Fruit fly (Drosophila melanogaster) whole organism, embryonic: Measurements from ENCODE around the gene CG2901.
A peak's percentile ranks its signal among the peaks of the same experiment; 100 is the strongest.

ENCODE experiments used
- Aef1 ChIP-seq: fragments of 200-800 bp; sonication (Bioruptor generic); IDR thresholded peaks from 3 replicates; pipeline ENCODE4 v1.3.6; 2022; ENCODE audit warnings: missing biosample characterization, missing genetic modification characterization
- Asciz ChIP-seq: fragments of 200-800 bp; sonication (Bioruptor generic); optimal IDR thresholded peaks from 2 replicates; lab custom pipeline; 2017; ENCODE audit warnings: missing biosample characterization, mild to moderate bottlenecking, missing genetic modification characterization, missing genetic modification reagents
- Atf6 ChIP-seq: fragments of 200-800 bp; sonication (Bioruptor generic); IDR thresholded peaks from 2 replicates; pipeline ENCODE4 v1.3.6; 2022; ENCODE audit warnings: missing biosample characterization, missing genetic modification characterization
- Bgb ChIP-seq: fragments of 200-800 bp; sonication (Bioruptor generic); IDR thresholded peaks from 2 replicates; pipeline ENCODE4 v1.3.6; 2022; ENCODE audit warnings: missing biosample characterization, missing genetic modification characterization; ENCODE audit not compliant: partially characterized antibody
- CG10565 ChIP-seq: fragments of 200-800 bp; sonication (Bioruptor generic); optimal IDR thresholded peaks from 3 replicates; lab custom pipeline; 2016; ENCODE audit warnings: missing biosample characterization, mild to moderate bottlenecking, missing genetic modification characterization
- CG12104 ChIP-seq: fragments of 200-800 bp; sonication (Bioruptor generic); optimal IDR thresholded peaks from 3 replicates; lab custom pipeline; 2016; ENCODE audit warnings: missing biosample characterization, missing genetic modification characterization
- CG12236 ChIP-seq: fragments of 200-800 bp; sonication (Bioruptor generic); optimal IDR thresholded peaks from 2 replicates; lab custom pipeline; 2016; ENCODE audit warnings: missing biosample characterization, missing genetic modification characterization
- CG14441 ChIP-seq: fragments of 200-800 bp; sonication (Bioruptor generic); IDR thresholded peaks from 2 replicates; pipeline ENCODE4 v1.3.6; 2022; ENCODE audit warnings: missing biosample characterization, missing genetic modification characterization
- CG14667 ChIP-seq: fragments of 200-800 bp; sonication (Bioruptor generic); IDR thresholded peaks from 2 replicates; pipeline ENCODE4 v1.3.6; 2022; ENCODE audit warnings: missing biosample characterization, missing genetic modification characterization
- CG1603 ChIP-seq: fragments of 200-800 bp; sonication (Bioruptor generic); optimal IDR thresholded peaks from 2 replicates; lab custom pipeline; 2019; ENCODE audit warnings: missing biosample characterization, mild to moderate bottlenecking, missing genetic modification characterization, moderate library complexity
- CG17385 ChIP-seq: fragments of 200-800 bp; sonication (Bioruptor generic); optimal IDR thresholded peaks from 3 replicates; lab custom pipeline; 2018; ENCODE audit warnings: missing biosample characterization, mild to moderate bottlenecking, missing genetic modification characterization
- CG3065 ChIP-seq: fragments of 200-800 bp; sonication (Bioruptor generic); optimal IDR thresholded peaks from 2 replicates; lab custom pipeline; 2016; ENCODE audit warnings: missing biosample characterization, missing genetic modification characterization
- CG31388 ChIP-seq: fragments of 200-800 bp; sonication (Bioruptor generic); optimal IDR thresholded peaks from 2 replicates; lab custom pipeline; 2016; ENCODE audit warnings: missing biosample characterization, missing genetic modification characterization
- CG32772 ChIP-seq: fragments of 200-800 bp; sonication (Bioruptor generic); IDR thresholded peaks from 2 replicates; pipeline ENCODE4 v1.3.6; 2022; ENCODE audit warnings: missing biosample characterization, missing genetic modification characterization
- CG3407 ChIP-seq: fragments of 200-800 bp; sonication (Bioruptor generic); optimal IDR thresholded peaks from 2 replicates; lab custom pipeline; 2018; ENCODE audit warnings: missing biosample characterization, mild to moderate bottlenecking, missing genetic modification characterization
- CG34224 ChIP-seq: fragments of 200-800 bp; sonication (Bioruptor generic); IDR thresholded peaks from 3 replicates; pipeline ENCODE4 v1.3.6; 2022; ENCODE audit warnings: missing biosample characterization, missing genetic modification characterization; ENCODE audit not compliant: partially characterized antibody
- CG34376 ChIP-seq: fragments of 200-800 bp; sonication (Bioruptor generic); optimal IDR thresholded peaks from 2 replicates; lab custom pipeline; 2018; ENCODE audit warnings: missing biosample characterization, mild to moderate bottlenecking, missing genetic modification characterization
- CG3838 ChIP-seq: fragments of 200-800 bp; sonication (Bioruptor generic); optimal IDR thresholded peaks from 3 replicates; lab custom pipeline; 2016; ENCODE audit warnings: missing biosample characterization, missing genetic modification characterization
- CG4328 ChIP-seq: fragments of 200-800 bp; sonication (Bioruptor generic); optimal IDR thresholded peaks from 3 replicates; lab custom pipeline; 2017; ENCODE audit warnings: missing biosample characterization, missing genetic modification reagents, missing genetic modification characterization
- CG7786 ChIP-seq: fragments of 200-800 bp; sonication (Bioruptor generic); optimal IDR thresholded peaks from 2 replicates; lab custom pipeline; 2016; ENCODE audit warnings: missing biosample characterization, missing genetic modification characterization
- CG8478 ChIP-seq: fragments of >200 bp; optimal IDR thresholded peaks from 2 replicates; lab custom pipeline; 2018
- CG9727 ChIP-seq: fragments of 200-800 bp; sonication (Bioruptor generic); optimal IDR thresholded peaks from 3 replicates; lab custom pipeline; 2017; ENCODE audit warnings: missing biosample characterization, mild to moderate bottlenecking, missing genetic modification characterization
- CG9932 ChIP-seq: fragments of 200-800 bp; sonication (Bioruptor generic); IDR thresholded peaks from 2 replicates; pipeline ENCODE4 v1.3.6; 2022; ENCODE audit warnings: missing biosample characterization, missing genetic modification characterization
- HLH4C ChIP-seq: fragments of 200-800 bp; sonication (Bioruptor generic); IDR thresholded peaks from 3 replicates; pipeline ENCODE4 v1.3.6; 2022; ENCODE audit warnings: missing biosample characterization, missing genetic modification characterization; ENCODE audit not compliant: partially characterized antibody
- HmgD ChIP-seq: fragments of 200-800 bp; sonication (Bioruptor generic); optimal IDR thresholded peaks from 3 replicates; lab custom pipeline; 2016; ENCODE audit warnings: missing biosample characterization, missing genetic modification characterization
- NC2α ChIP-seq: fragments of 200-800 bp; sonication (Bioruptor generic); optimal IDR thresholded peaks from 2 replicates; lab custom pipeline; 2016; ENCODE audit warnings: missing biosample characterization, missing genetic modification characterization
- Poxn ChIP-seq: fragments of 200-800 bp; sonication (Bioruptor generic); IDR thresholded peaks from 2 replicates; pipeline ENCODE4 v1.3.6; 2022; ENCODE audit warnings: missing biosample characterization, missing genetic modification characterization
- Ssrp ChIP-seq: fragments of 200-800 bp; sonication (Bioruptor generic); optimal IDR thresholded peaks from 2 replicates; lab custom pipeline; 2018; ENCODE audit warnings: missing biosample characterization, mild to moderate bottlenecking, missing genetic modification characterization, moderate library complexity
- Trl ChIP-seq, 3 experiments: fragments of >200 bp in 2 of 3; fragments of 200-800 bp in 1 of 3; sonication (Bioruptor generic) in 1 of 3; optimal IDR thresholded peaks; 2 replicates in 1 of 3; 3 replicates in 2 of 3; lab custom pipeline; 2016 to 2017; ENCODE audit warnings: missing biosample characterization in 1 of 3, missing genetic modification characterization in 1 of 3
- Xbp1 ChIP-seq: fragments of 200-800 bp; sonication (Bioruptor generic); optimal IDR thresholded peaks from 3 replicates; lab custom pipeline; 2016; ENCODE audit warnings: missing biosample characterization, mild to moderate bottlenecking, missing genetic modification characterization
- al ChIP-seq: fragments of 200-800 bp; sonication (Bioruptor generic); IDR thresholded peaks from 2 replicates; pipeline ENCODE4 v1.3.6; 2022; ENCODE audit warnings: missing biosample characterization, missing genetic modification characterization
- aop ChIP-seq: fragments of 200-800 bp; sonication (Bioruptor generic); IDR thresholded peaks from 2 replicates; pipeline ENCODE4 v1.3.6; 2022; ENCODE audit warnings: missing biosample characterization, missing genetic modification characterization
- bowl ChIP-seq: fragments of 200-800 bp; sonication (Bioruptor generic); IDR thresholded peaks from 2 replicates; pipeline ENCODE4 v1.3.6; 2022; ENCODE audit warnings: missing biosample characterization, missing genetic modification characterization
- chif ChIP-seq, 2 experiments: fragments of 200-800 bp; sonication (Bioruptor generic); optimal IDR thresholded peaks; 3 replicates each; lab custom pipeline; 2016; ENCODE audit warnings: missing biosample characterization in 2 of 2, missing genetic modification characterization in 2 of 2
- ems ChIP-seq: fragments of 200-800 bp; sonication (Bioruptor generic); optimal IDR thresholded peaks from 3 replicates; lab custom pipeline; 2016; ENCODE audit warnings: missing biosample characterization, missing genetic modification characterization
- eyg ChIP-seq: fragments of 200-800 bp; sonication (Bioruptor generic); optimal IDR thresholded peaks from 3 replicates; lab custom pipeline; 2016; ENCODE audit warnings: missing biosample characterization, missing genetic modification characterization
- grn ChIP-seq: fragments of 200-800 bp; sonication (Bioruptor generic); optimal IDR thresholded peaks from 3 replicates; lab custom pipeline; 2017; ENCODE audit warnings: missing biosample characterization, missing genetic modification characterization
- gsb-n ChIP-seq: fragments of 200-800 bp; sonication (Bioruptor generic); optimal IDR thresholded peaks from 3 replicates; lab custom pipeline; 2018; ENCODE audit warnings: missing biosample characterization, mild to moderate bottlenecking, missing genetic modification characterization
- hkb ChIP-seq, 2 experiments: fragments of 200-800 bp in 1 of 2; fragments of >200 bp in 1 of 2; sonication (Bioruptor generic) in 1 of 2; IDR thresholded peaks in 1 of 2; optimal IDR thresholded peaks in 1 of 2; 2 replicates each; pipeline versions ENCODE4 v1.3.6 to Lab custom; 2017 to 2022; ENCODE audit warnings: missing biosample characterization in 1 of 2, missing genetic modification characterization in 1 of 2
- lilli ChIP-seq: fragments of 200-800 bp; sonication (Bioruptor generic); optimal IDR thresholded peaks from 3 replicates; lab custom pipeline; 2016; ENCODE audit warnings: missing biosample characterization, missing genetic modification characterization
- maf-S ChIP-seq: fragments of 200-800 bp; sonication (Bioruptor generic); optimal IDR thresholded peaks from 2 replicates; lab custom pipeline; 2016; ENCODE audit warnings: missing biosample characterization, missing genetic modification characterization
- pan ChIP-seq, 4 experiments: fragments of >200 bp in 3 of 4; fragments of 200-800 bp in 1 of 4; sonication (Bioruptor generic) in 1 of 4; optimal IDR thresholded peaks in 3 of 4; IDR thresholded peaks in 1 of 4; 2 replicates each; pipeline versions ENCODE4 v1.3.6 to Lab custom; 2017 to 2022; ENCODE audit warnings: missing biosample characterization in 2 of 4, missing genetic modification characterization in 2 of 4, mixed read lengths in 1 of 4
- pita ChIP-seq: fragments of 200-800 bp; sonication (Bioruptor generic); optimal IDR thresholded peaks from 2 replicates; lab custom pipeline; 2017; ENCODE audit warnings: missing biosample characterization, mild to moderate bottlenecking, missing genetic modification characterization
- sc ChIP-seq, 3 experiments: fragments of >200 bp in 2 of 3; fragments of 200-800 bp in 1 of 3; sonication (Bioruptor generic) in 1 of 3; optimal IDR thresholded peaks; 2 replicates in 2 of 3; 3 replicates in 1 of 3; lab custom pipeline; 2017; ENCODE audit warnings: mild to moderate bottlenecking in 1 of 3, missing biosample characterization in 1 of 3, missing genetic modification characterization in 1 of 3, missing genetic modification reagents in 1 of 3
- sqz ChIP-seq: fragments of 200-800 bp; sonication (Bioruptor generic); optimal IDR thresholded peaks from 3 replicates; lab custom pipeline; 2018; ENCODE audit warnings: missing biosample characterization, mild to moderate bottlenecking, missing genetic modification characterization
- tio ChIP-seq: fragments of 200-800 bp; sonication (Bioruptor generic); optimal IDR thresholded peaks from 2 replicates; lab custom pipeline; 2017; ENCODE audit warnings: missing biosample characterization, missing genetic modification characterization, inconsistent platforms
- toy ChIP-seq: fragments of 200-800 bp; sonication (Bioruptor generic); IDR thresholded peaks from 2 replicates; pipeline ENCODE4 v1.3.6; 2022; ENCODE audit warnings: missing biosample characterization, missing genetic modification characterization
- ttk ChIP-seq: fragments of 200-800 bp; sonication (Bioruptor generic); IDR thresholded peaks from 2 replicates; pipeline ENCODE4 v2.1.2; 2022; ENCODE audit warnings: missing biosample characterization, missing genetic modification characterization
- vfl ChIP-seq: fragments of 200-800 bp; sonication (Bioruptor generic); optimal IDR thresholded peaks from 2 replicates; lab custom pipeline; 2016; ENCODE audit warnings: missing biosample characterization, missing genetic modification characterization
- z ChIP-seq: fragments of 200-800 bp; sonication (Bioruptor generic); IDR thresholded peaks from 3 replicates; pipeline ENCODE4 v1.3.6; 2022; ENCODE audit warnings: missing biosample characterization, missing genetic modification characterization

Gene CG2901

dm6 chrX:3838648-3839047 is 10.7 kb downstream of the CG2901 start (continued):
- TF ChIP-seq sc (optimal IDR thresholded peaks at IDR 0.05; lab: Kevin White, UChicago) (no peak), sc (GFP tag; optimal IDR thresholded peaks at IDR 0.05; lab: Kevin White, UChicago) (peak; percentile 51), Xbp1 (GFP tag; lab: Kevin White, UChicago) (peak; percentile 76), Atf6 (GFP tag; lab: Robert Waterston, UW) (peak; percentile 77), gsb-n (tag; lab: Kevin White, UChicago) (peak; percentile 62), z (GFP tag; lab: Robert Waterston, UW) (no peak), CG7786 (GFP tag; lab: Kevin White, UChicago) (peak; percentile 74), CG14441 (GFP tag; lab: Robert Waterston, UW) (peak; percentile 81), CG3407 (GFP tag; lab: Kevin White, UChicago) (peak; percentile 69), lilli (GFP tag; lab: Kevin White, UChicago) (peak; percentile 85), pita (GFP tag; lab: Kevin White, UChicago) (no peak), CG17385 (GFP tag; lab: Kevin White, UChicago) (peak; percentile 73), Ssrp (tag; lab: Kevin White, UChicago) (peak; percentile 60), al (peak; percentile 74), bowl (peak; percentile 70), ttk (GFP tag; lab: Robert Waterston, UW) (peak; percentile 64), toy (GFP tag; lab: Robert Waterston, UW) (0 out of 2 replicates have a peak, but pooled peaks have one; percentile 39), sqz (peak; percentile 68), pan (optimal IDR thresholded peaks at IDR 0.05; lab: Kevin White, UChicago) (no peak), pan (GFP tag; optimal IDR thresholded peaks at IDR 0.05 in 1 of 2, IDR thresholded peaks at IDR 0.05 in 1 of 2) (peak in 1 of 2 experiments; percentile 80), CG34224 (GFP tag; lab: Robert Waterston, UW) (no peak), tio (GFP tag; lab: Kevin White, UChicago) (peak; percentile 75), CG31388 (GFP tag; lab: Kevin White, UChicago) (no peak), CG32772 (GFP tag; lab: Robert Waterston, UW) (peak; percentile 74), CG34376 (GFP tag; lab: Kevin White, UChicago) (peak; percentile 61), Trl (optimal IDR thresholded peaks at IDR 0.05; lab: Kevin White, UChicago) (no peak), Trl (GFP tag; optimal IDR thresholded peaks at IDR 0.05; lab: Kevin White, UChicago) (peak; percentile 67), CG10565 (no peak), CG4328 (GFP tag; lab: Kevin White, UChicago) (peak; percentile 70), vfl (GFP tag; lab: Kevin White, UChicago) (peak; percentile 65), ems (GFP tag; lab: Kevin White, UChicago) (peak; percentile 65), CG9727 (peak; percentile 79), Asciz (GFP tag; lab: Kevin White, UChicago) (peak; percentile 78), Bgb (GFP tag; lab: Robert Waterston, UW) (no peak), eyg (GFP tag; lab: Kevin White, UChicago) (no peak), HmgD (peak; percentile 14), NC2α (peak; percentile 51), chif (GFP tag; optimal IDR thresholded peaks at IDR 0.05; lab: Kevin White, UChicago) (peak; percentile 69 to 78), maf-S (GFP tag; lab: Kevin White, UChicago) (peak; percentile 74), Poxn (GFP tag; lab: Robert Waterston, UW) (no peak), CG3838 (peak; percentile 37), CG1603 (tag; lab: Kevin White, UChicago) (peak; percentile 80), HLH4C (GFP tag; lab: Robert Waterston, UW) (no peak), grn (GFP tag; lab: Kevin White, UChicago) (peak; percentile 5), Aef1 (peak; percentile 77), hkb (optimal IDR thresholded peaks at IDR 0.05; lab: Kevin White, UChicago) (no peak), hkb (GFP tag; IDR thresholded peaks at IDR 0.05; lab: Robert Waterston, UW) (peak; percentile 85), CG3065 (GFP tag; lab: Kevin White, UChicago) (no peak), CG12104 (GFP tag; lab: Kevin White, UChicago) (peak; percentile 51), aop (GFP tag; lab: Robert Waterston, UW) (0 out of 2 replicates have a peak, but pooled peaks have one; percentile 45), CG8478 (lab: Kevin White, UChicago) (no peak), CG12236 (peak; percentile 76), CG14667 (GFP tag; lab: Robert Waterston, UW) (peak; percentile 64), CG9932 (GFP tag; lab: Robert Waterston, UW) (peak; percentile 88)
